Fruit fly (Drosophila melanogaster) whole organism, pupa: ENCODE measurements around the gene TAF1B.

ENCODE experiments used
- CG12605 ChIP-seq: fragments of 200-800 bp; sonication (Bioruptor generic); IDR thresholded peaks from 2 replicates; pipeline ENCODE4 v1.3.6; 2022; ENCODE audit warnings: missing biosample characterization, missing genetic modification characterization
- CG14655 ChIP-seq: fragments of 200-800 bp; sonication (Bioruptor generic); optimal IDR thresholded peaks from 3 replicates; lab custom pipeline; 2017; ENCODE audit warnings: mild to moderate bottlenecking, missing biosample characterization, missing genetic modification reagents, missing genetic modification characterization
- CG34367 ChIP-seq: fragments of 200-800 bp; sonication (Bioruptor generic); optimal IDR thresholded peaks from 2 replicates; lab custom pipeline; 2018; ENCODE audit warnings: missing biosample characterization, mild to moderate bottlenecking, missing genetic modification characterization
- Pif1B ChIP-seq: fragments of 200-800 bp; sonication (Bioruptor generic); optimal IDR thresholded peaks from 3 replicates; lab custom pipeline; 2016; ENCODE audit warnings: missing biosample characterization, missing genetic modification characterization

DNA sequence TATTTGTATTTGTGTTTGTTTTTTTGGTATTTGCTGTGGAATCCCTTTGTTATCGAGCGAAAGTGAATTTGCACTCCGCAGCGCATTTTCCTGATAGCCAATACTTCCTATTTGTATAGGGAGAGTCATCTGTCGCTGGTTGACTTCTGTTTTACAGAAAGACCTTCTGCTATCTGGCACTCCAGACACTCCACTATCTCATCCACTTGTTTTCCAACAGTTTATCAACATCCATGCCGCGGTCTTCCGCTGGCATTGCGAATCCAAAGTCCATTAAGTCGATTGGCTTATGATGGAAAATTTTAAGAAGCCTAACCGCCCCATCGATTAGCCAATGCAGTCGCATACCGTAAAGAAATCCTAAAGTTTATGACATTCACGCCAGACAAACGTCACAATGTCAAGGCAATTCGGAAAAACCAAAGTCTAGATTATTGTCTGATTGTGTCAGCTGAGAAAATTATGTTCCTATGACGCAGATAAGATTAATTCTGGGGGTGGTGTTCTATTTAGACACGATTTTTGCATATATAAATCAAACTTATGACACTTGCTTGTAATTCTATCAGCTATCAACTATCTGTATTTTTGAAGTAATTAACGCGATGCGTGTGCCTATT, 29.0 kb downstream of the TAF1B start:
- TF ChIP-seq CG14655 (GFP tag; lab: Kevin White, UChicago) (peak; percentile 40), CG34367 (tag; lab: Kevin White, UChicago) (no peak), Pif1B (GFP tag; lab: Kevin White, UChicago) (no peak), CG12605 (GFP tag; lab: Robert Waterston, UW) (no peak)
